ENCODE assay signal across 1 fruit fly cellular context in the genomic region with DNA sequence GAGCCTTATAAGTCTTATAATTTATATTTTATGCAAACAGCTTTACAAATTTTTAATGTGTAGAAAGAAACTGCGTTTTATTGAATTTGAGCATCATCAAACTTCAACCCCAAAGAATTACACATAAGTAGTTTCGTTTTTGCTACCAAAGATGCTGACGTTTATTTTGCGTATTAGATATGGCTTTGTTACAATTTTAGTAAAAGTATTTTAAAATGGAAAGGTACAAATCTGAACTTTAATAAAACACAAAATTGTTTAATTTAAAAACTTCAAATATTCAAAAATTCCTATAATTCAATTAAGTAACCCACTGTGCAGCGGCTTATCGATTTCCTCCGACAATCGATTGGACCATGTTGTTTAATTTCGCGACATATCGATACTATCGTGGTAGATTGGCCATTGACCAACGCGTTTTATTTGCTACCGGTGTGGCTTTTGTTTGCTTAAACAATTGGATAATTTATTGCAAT.
TF ChIP-seq lines count a peak whose summit lies in the region.

A gene (plus strand): TSS at position 382 of the 476 bp plus-strand sequence.

TF ChIP-seq in whole organism, embryonic, 481 proteins besides CTCF, POLR2A, EP300 and RAD21 (continued from another document and continues in another):
- TF ChIP-seq CG7745 (tag; optimal IDR thresholded peaks at IDR 0.05; lab: Kevin White, UChicago), result no peak
- peak; percentile 67 for TF ChIP-seq Ada2b (GFP tag; IDR thresholded peaks at IDR 0.05; lab: Robert Waterston, UW)
- peak; percentile 46 for TF ChIP-seq CG33213 (GFP tag; optimal IDR thresholded peaks at IDR 0.05; lab: Kevin White, UChicago)
- TF ChIP-seq CG1603 (tag; optimal IDR thresholded peaks at IDR 0.05; lab: Kevin White, UChicago), result peak; percentile 57
- TF ChIP-seq CG4404 (GFP tag; IDR thresholded peaks at IDR 0.05; lab: Robert Waterston, UW), result no peak
- TF ChIP-seq CG10543 (GFP tag; optimal IDR thresholded peaks at IDR 0.05; lab: Kevin White, UChicago), result peak; percentile 72
- peak in 1 of 2 experiments; percentile 73 for TF ChIP-seq Eip74EF (GFP tag; optimal IDR thresholded peaks at IDR 0.05; lab: Kevin White, UChicago)
- TF ChIP-seq jigr1 (GFP tag; IDR thresholded peaks at IDR 0.05; lab: Robert Waterston, UW), result no peak
- TF ChIP-seq Spps (tag; optimal IDR thresholded peaks at IDR 0.05; lab: Kevin White, UChicago), result no peak
- TF ChIP-seq nom (GFP tag; optimal IDR thresholded peaks at IDR 0.05; lab: Kevin White, UChicago), result no peak
- TF ChIP-seq CG8944 (GFP tag; optimal IDR thresholded peaks at IDR 0.05; lab: Kevin White, UChicago), result peak; percentile 35
- peak; percentile 64; the same call in 2 of the 3 replicates for TF ChIP-seq dysf (GFP tag; IDR thresholded peaks at IDR 0.05; lab: Robert Waterston, UW)
- peak; percentile 50 for TF ChIP-seq CG12299 (tag; optimal IDR thresholded peaks at IDR 0.05; lab: Kevin White, UChicago)
- TF ChIP-seq sim (GFP tag; IDR thresholded peaks at IDR 0.05; lab: Robert Waterston, UW), result no peak
- TF ChIP-seq toy (GFP tag; IDR thresholded peaks at IDR 0.05; lab: Robert Waterston, UW), result no peak
- peak; percentile 36 for TF ChIP-seq exex (tag; optimal IDR thresholded peaks at IDR 0.05; lab: Kevin White, UChicago)
- no peak for TF ChIP-seq sima (GFP tag; optimal IDR thresholded peaks at IDR 0.05; lab: Kevin White, UChicago)
- TF ChIP-seq mirr (GFP tag; optimal IDR thresholded peaks at IDR 0.05; lab: Kevin White, UChicago), result peak; percentile 3
- peak; percentile 2 for TF ChIP-seq NC2β (GFP tag; optimal IDR thresholded peaks at IDR 0.05; lab: Kevin White, UChicago)
- TF ChIP-seq cas (GFP tag; IDR thresholded peaks at IDR 0.05; lab: Robert Waterston, UW), result no peak
- no peak for TF ChIP-seq D (optimal IDR thresholded peaks at IDR 0.05; lab: Kevin White, UChicago)
- TF ChIP-seq D (GFP tag; optimal IDR thresholded peaks at IDR 0.05; lab: Kevin White, UChicago), result peak; percentile 17
- TF ChIP-seq Dp (GFP tag; optimal IDR thresholded peaks at IDR 0.05; lab: Kevin White, UChicago), result peak; percentile 59
- peak; percentile 55 for TF ChIP-seq Myb (GFP tag; optimal IDR thresholded peaks at IDR 0.05; lab: Kevin White, UChicago)
- TF ChIP-seq CG34224 (GFP tag; IDR thresholded peaks at IDR 0.05; lab: Robert Waterston, UW; ENCODE audit: partially characterized antibody), result peak; percentile 99
- TF ChIP-seq CG10147 (GFP tag; optimal IDR thresholded peaks at IDR 0.05; lab: Kevin White, UChicago), result peak; percentile 81
- TF ChIP-seq lbe (GFP tag; optimal IDR thresholded peaks at IDR 0.05; lab: Kevin White, UChicago), result peak; percentile 64
- no peak for TF ChIP-seq CkIIα-i1 (GFP tag; IDR thresholded peaks at IDR 0.05; lab: Robert Waterston, UW)
- TF ChIP-seq salm (tag; optimal IDR thresholded peaks at IDR 0.05; lab: Kevin White, UChicago), result no peak
- TF ChIP-seq odd (GFP tag; optimal IDR thresholded peaks at IDR 0.05; lab: Kevin White, UChicago), result peak; percentile 68
- TF ChIP-seq TFAM (GFP tag; optimal IDR thresholded peaks at IDR 0.05; lab: Kevin White, UChicago), result no peak
- no peak for TF ChIP-seq CG3726 (GFP tag; IDR thresholded peaks at IDR 0.05; lab: Robert Waterston, UW)
- TF ChIP-seq Scr (GFP tag; IDR thresholded peaks at IDR 0.05; lab: Robert Waterston, UW; ENCODE audit: partially characterized antibody), result peak; percentile 96
- no peak for TF ChIP-seq br (optimal IDR thresholded peaks at IDR 0.05; lab: Kevin White, UChicago)
- peak; percentile 3 for TF ChIP-seq CG11398 (GFP tag; optimal IDR thresholded peaks at IDR 0.05; lab: Kevin White, UChicago)
- TF ChIP-seq insv (GFP tag; optimal IDR thresholded peaks at IDR 0.05; lab: Kevin White, UChicago), result peak in 1 of 2 experiments; percentile 58
- TF ChIP-seq ttk (GFP tag; IDR thresholded peaks at IDR 0.05; lab: Robert Waterston, UW), result peak; percentile 25; the same call in 1 of the 2 replicates
- TF ChIP-seq Kr (GFP tag; optimal IDR thresholded peaks at IDR 0.05; lab: Kevin White, UChicago), result no peak
- no peak for TF ChIP-seq dati (GFP tag; IDR thresholded peaks at IDR 0.05; lab: Robert Waterston, UW)
- no peak for TF ChIP-seq gt (GFP tag; IDR thresholded peaks at IDR 0.05; lab: Robert Waterston, UW)
- peak; percentile 13 for TF ChIP-seq pnt (GFP tag; optimal IDR thresholded peaks at IDR 0.05; lab: Kevin White, UChicago)
- no peak for TF ChIP-seq eve (GFP tag; optimal IDR thresholded peaks at IDR 0.05; lab: Kevin White, UChicago)
- TF ChIP-seq D19B (GFP tag; optimal IDR thresholded peaks at IDR 0.05; lab: Kevin White, UChicago), result peak; percentile 53
- TF ChIP-seq CG6689 (GFP tag; IDR thresholded peaks at IDR 0.05; lab: Robert Waterston, UW), result peak; percentile 51; the same call in 1 of the 2 replicates
- no peak for TF ChIP-seq CG33557 (GFP tag; optimal IDR thresholded peaks at IDR 0.05; lab: Kevin White, UChicago)
- TF ChIP-seq CG9609 (GFP tag; optimal IDR thresholded peaks at IDR 0.05; lab: Kevin White, UChicago), result peak; percentile 9
- TF ChIP-seq BEAF-32 (GFP tag; optimal IDR thresholded peaks at IDR 0.05; lab: Kevin White, UChicago), result peak; percentile 88
- TF ChIP-seq HLH3B (GFP tag; IDR thresholded peaks at IDR 0.05; lab: Robert Waterston, UW), result peak; percentile 26; the same call in 1 of the 2 replicates
- peak; percentile 26 for TF ChIP-seq Six4 (GFP tag; optimal IDR thresholded peaks at IDR 0.05; lab: Kevin White, UChicago)
- no peak for TF ChIP-seq disco-r (GFP tag; optimal IDR thresholded peaks at IDR 0.05; lab: Kevin White, UChicago)
- peak; percentile 79 for TF ChIP-seq lab (GFP tag; optimal IDR thresholded peaks at IDR 0.05; lab: Kevin White, UChicago)
- no peak for TF ChIP-seq CG11560 (tag; IDR thresholded peaks at IDR 0.05; lab: Robert Waterston, UW)
- TF ChIP-seq hbn (GFP tag; IDR thresholded peaks at IDR 0.05; lab: Robert Waterston, UW; ENCODE audit: partially characterized antibody), result peak; percentile 98
- peak; percentile 28; the same call in 1 of the 3 replicates for TF ChIP-seq ken (GFP tag; IDR thresholded peaks at IDR 0.05; lab: Robert Waterston, UW)
- no peak for TF ChIP-seq sd (tag; optimal IDR thresholded peaks at IDR 0.05; lab: Kevin White, UChicago)
- peak; percentile 12; the same call in 1 of the 2 replicates for TF ChIP-seq CG11085 (GFP tag; IDR thresholded peaks at IDR 0.05; lab: Robert Waterston, UW)
- peak; percentile 52 for TF ChIP-seq NFAT (GFP tag; IDR thresholded peaks at IDR 0.05; lab: Robert Waterston, UW)
- TF ChIP-seq Ravus (GFP tag; IDR thresholded peaks at IDR 0.05; lab: Robert Waterston, UW), result no peak
- peak; percentile 94 for TF ChIP-seq Med (GFP tag; lab: Kevin White, UChicago)
- peak; percentile 38 for TF ChIP-seq CG7786 (GFP tag; optimal IDR thresholded peaks at IDR 0.05; lab: Kevin White, UChicago)
- TF ChIP-seq CG12236 (GFP tag; optimal IDR thresholded peaks at IDR 0.05; lab: Kevin White, UChicago), result peak; percentile 43
- TF ChIP-seq Ptx1 (GFP tag; IDR thresholded peaks at IDR 0.05; lab: Robert Waterston, UW), result peak; percentile 63
- no peak for TF ChIP-seq Dfd (GFP tag; optimal IDR thresholded peaks at IDR 0.05; lab: Kevin White, UChicago)
- TF ChIP-seq ac (GFP tag; optimal IDR thresholded peaks at IDR 0.05; lab: Kevin White, UChicago), result no peak
- TF ChIP-seq tll (GFP tag; optimal IDR thresholded peaks at IDR 0.05; lab: Kevin White, UChicago), result no peak
- TF ChIP-seq CG6272 (GFP tag; IDR thresholded peaks at IDR 0.05; lab: Robert Waterston, UW), result no peak
- peak; percentile 69 for TF ChIP-seq HmgZ (tag; optimal IDR thresholded peaks at IDR 0.05; lab: Kevin White, UChicago)
- TF ChIP-seq sens-2 (GFP tag; IDR thresholded peaks at IDR 0.05; lab: Robert Waterston, UW), result no peak
- TF ChIP-seq CG30403 (GFP tag; optimal IDR thresholded peaks at IDR 0.05; lab: Kevin White, UChicago), result peak; percentile 74
- no peak for TF ChIP-seq CG2889 (GFP tag; IDR thresholded peaks at IDR 0.05; lab: Robert Waterston, UW)
- no peak for TF ChIP-seq B-H1 (GFP tag; IDR thresholded peaks at IDR 0.05; lab: Robert Waterston, UW)
- TF ChIP-seq CG18262 (tag; optimal IDR thresholded peaks at IDR 0.05; lab: Kevin White, UChicago), result peak; percentile 75
- peak; percentile 94 for TF ChIP-seq nerfin-2 (GFP tag; IDR thresholded peaks at IDR 0.05; lab: Robert Waterston, UW; ENCODE audit: partially characterized antibody)
- TF ChIP-seq Mad (GFP tag; optimal IDR thresholded peaks at IDR 0.05; lab: Kevin White, UChicago), result peak; percentile 40
- peak; percentile 70 for TF ChIP-seq CG12659 (GFP tag; optimal IDR thresholded peaks at IDR 0.05; lab: Kevin White, UChicago)
- peak; percentile 61 for TF ChIP-seq E2f2 (GFP tag; IDR thresholded peaks at IDR 0.05; lab: Robert Waterston, UW)
- 0 out of 2 replicates have a peak, but pooled peaks have one; percentile 17 for TF ChIP-seq CG9215 (GFP tag; IDR thresholded peaks at IDR 0.05; lab: Robert Waterston, UW)
- TF ChIP-seq caup (GFP tag; optimal IDR thresholded peaks at IDR 0.05; lab: Kevin White, UChicago; ENCODE audit: severe bottlenecking), result peak; percentile 21
- TF ChIP-seq schlank (tag; optimal IDR thresholded peaks at IDR 0.05; lab: Kevin White, UChicago), result no peak
- peak; percentile 13 for TF ChIP-seq CG4424 (GFP tag; optimal IDR thresholded peaks at IDR 0.05; lab: Kevin White, UChicago)
- TF ChIP-seq gfzf (GFP tag; optimal IDR thresholded peaks at IDR 0.05; lab: Kevin White, UChicago), result peak; percentile 26
- TF ChIP-seq Oaz (GFP tag; IDR thresholded peaks at IDR 0.05; lab: Robert Waterston, UW), result peak; percentile 32; the same call in 1 of the 2 replicates
- TF ChIP-seq Lhr (GFP tag; optimal IDR thresholded peaks at IDR 0.05; lab: Kevin White, UChicago), result peak; percentile 42
- TF ChIP-seq Lpt (GFP tag; optimal IDR thresholded peaks at IDR 0.05; lab: Kevin White, UChicago), result no peak
- no peak for TF ChIP-seq da (GFP tag; optimal IDR thresholded peaks at IDR 0.05; lab: Kevin White, UChicago)
- no peak for TF ChIP-seq CG8359 (GFP tag; optimal IDR thresholded peaks at IDR 0.05; lab: Kevin White, UChicago; ENCODE audit: borderline replicate concordance)
- peak; percentile 48; the same call in 1 of the 2 replicates for TF ChIP-seq CG17328 (GFP tag; IDR thresholded peaks at IDR 0.05; lab: Robert Waterston, UW)
- TF ChIP-seq Dbx (GFP tag; IDR thresholded peaks at IDR 0.05; lab: Robert Waterston, UW), result peak; percentile 81
- peak; percentile 24 for TF ChIP-seq Atf3 (GFP tag; optimal IDR thresholded peaks at IDR 0.05; lab: Kevin White, UChicago)
- TF ChIP-seq CG8281 (tag; optimal IDR thresholded peaks at IDR 0.05; lab: Kevin White, UChicago), result peak; percentile 26
- peak; percentile 79 for TF ChIP-seq CG7839 (tag; optimal IDR thresholded peaks at IDR 0.05; lab: Kevin White, UChicago)
- TF ChIP-seq ind (GFP tag; optimal IDR thresholded peaks at IDR 0.05; lab: Kevin White, UChicago), result peak; percentile 43
- TF ChIP-seq ems (GFP tag; optimal IDR thresholded peaks at IDR 0.05; lab: Kevin White, UChicago), result peak; percentile 78
- peak; percentile 38 for TF ChIP-seq repo (GFP tag; optimal IDR thresholded peaks at IDR 0.05; lab: Kevin White, UChicago)
- no peak for TF ChIP-seq CG7271 (tag; optimal IDR thresholded peaks at IDR 0.05; lab: Kevin White, UChicago)
- TF ChIP-seq CG10321 (GFP tag; IDR thresholded peaks at IDR 0.05; lab: Robert Waterston, UW), result 0 out of 2 replicates have a peak, but pooled peaks have one; percentile 30
- peak; percentile 60 for TF ChIP-seq oc (tag; optimal IDR thresholded peaks at IDR 0.05; lab: Kevin White, UChicago)
- TF ChIP-seq CG3995 (GFP tag; optimal IDR thresholded peaks at IDR 0.05; lab: Kevin White, UChicago), result peak; percentile 48
- TF ChIP-seq chif (GFP tag; optimal IDR thresholded peaks at IDR 0.05; lab: Kevin White, UChicago), result peak; percentile 15 to 51
- TF ChIP-seq CG12744 (GFP tag; optimal IDR thresholded peaks at IDR 0.05; lab: Kevin White, UChicago), result peak; percentile 60
- TF ChIP-seq scrt (GFP tag; optimal IDR thresholded peaks at IDR 0.05; lab: Kevin White, UChicago), result no peak
- peak; percentile 69 for TF ChIP-seq CG14014 (GFP tag; IDR thresholded peaks at IDR 0.05; lab: Robert Waterston, UW)
- TF ChIP-seq dan (GFP tag; IDR thresholded peaks at IDR 0.05; lab: Robert Waterston, UW), result no peak
- no peak for TF ChIP-seq CG15479 (GFP tag; optimal IDR thresholded peaks at IDR 0.05; lab: Kevin White, UChicago)
- TF ChIP-seq CG1233 (GFP tag; optimal IDR thresholded peaks at IDR 0.05; lab: Kevin White, UChicago), result peak; percentile 46
- TF ChIP-seq Chrac-16 (GFP tag; optimal IDR thresholded peaks at IDR 0.05; lab: Kevin White, UChicago), result peak; percentile 47
- TF ChIP-seq CG32532 (GFP tag; IDR thresholded peaks at IDR 0.05; lab: Robert Waterston, UW), result peak; percentile 53; the same call in 1 of the 2 replicates
- peak; percentile 28 for TF ChIP-seq slp2 (GFP tag; optimal IDR thresholded peaks at IDR 0.05; lab: Kevin White, UChicago)
- TF ChIP-seq CG1647 (GFP tag; optimal IDR thresholded peaks at IDR 0.05; lab: Kevin White, UChicago), result peak; percentile 31
- TF ChIP-seq CG13296 (GFP tag; optimal IDR thresholded peaks at IDR 0.05; lab: Kevin White, UChicago), result peak; percentile 75
- TF ChIP-seq CG5953 (GFP tag; IDR thresholded peaks at IDR 0.05; lab: Robert Waterston, UW), result peak; percentile 18; the same call in 1 of the 2 replicates
- no peak for TF ChIP-seq Poxn (GFP tag; IDR thresholded peaks at IDR 0.05; lab: Robert Waterston, UW)
- peak; percentile 79 for TF ChIP-seq Hsf (GFP tag; optimal IDR thresholded peaks at IDR 0.05; lab: Kevin White, UChicago)
- TF ChIP-seq Camta (GFP tag; optimal IDR thresholded peaks at IDR 0.05; lab: Kevin White, UChicago), result peak; percentile 62
- peak; percentile 68 for TF ChIP-seq sug (tag; optimal IDR thresholded peaks at IDR 0.05; lab: Kevin White, UChicago)
- peak; percentile 67 for TF ChIP-seq CG16863 (GFP tag; optimal IDR thresholded peaks at IDR 0.05; lab: Kevin White, UChicago)
- TF ChIP-seq trem (tag; optimal IDR thresholded peaks at IDR 0.05; lab: Kevin White, UChicago), result peak; percentile 68
- peak; percentile 73 for TF ChIP-seq CG3281 (GFP tag; optimal IDR thresholded peaks at IDR 0.05; lab: Kevin White, UChicago)
- TF ChIP-seq CG10959 (GFP tag; IDR thresholded peaks at IDR 0.05; lab: Robert Waterston, UW), result no peak
- peak; percentile 67 for TF ChIP-seq CG10979 (tag; optimal IDR thresholded peaks at IDR 0.05; lab: Kevin White, UChicago)
- peak in 1 of 2 experiments; percentile 38 for TF ChIP-seq crp (GFP tag; optimal IDR thresholded peaks at IDR 0.05; lab: Kevin White, UChicago)
- TF ChIP-seq ERR (GFP tag; optimal IDR thresholded peaks at IDR 0.05; lab: Kevin White, UChicago), result no peak
- peak; percentile 76 for TF ChIP-seq CG12391 (tag; optimal IDR thresholded peaks at IDR 0.05; lab: Kevin White, UChicago)
- peak; percentile 66 for TF ChIP-seq Hmr (GFP tag; optimal IDR thresholded peaks at IDR 0.05; lab: Kevin White, UChicago)
- peak; percentile 35 for TF ChIP-seq tx (GFP tag; optimal IDR thresholded peaks at IDR 0.05; lab: Kevin White, UChicago)
